Fruit fly (Drosophila melanogaster): Measurements from ENCODE around the gene Pif1.

dm6 chr2L:3479697-3480442 is 10.1 kb upstream of the Pif1 start:
- TF ChIP-seq CTCF (optimal IDR thresholded peaks at IDR 0.05) (no peak), CG8478 (optimal IDR thresholded peaks at IDR 0.05) (no peak)

Data from S2 (cell line).